Worm (Caenorhabditis elegans) whole organism, midembryonic: Measurements from ENCODE around the gene C35D10.10.

Source experiments
- cog-1 ChIP-seq: sonication (generic microtip); optimal IDR thresholded peaks from 2 replicates; lab custom pipeline; 2016; ENCODE audit warnings: missing genetic modification characterization, missing compliant biosample characterization
- flt-1 ChIP-seq: fragments of 200-800 bp; sonication (Bioruptor generic); IDR thresholded peaks from 2 replicates; pipeline ENCODE4 v1.3.6; 2022; ENCODE audit warnings: missing genetic modification characterization, missing compliant biosample characterization
- med-1 ChIP-seq: sonication (generic microtip); optimal IDR thresholded peaks from 2 replicates; lab custom pipeline; 2017; ENCODE audit warnings: missing genetic modification characterization, mild to moderate bottlenecking, missing compliant biosample characterization, antibody characterized with exemption, missing genetic modification reagents; ENCODE audit not compliant: insufficient read depth
- tab-1 ChIP-seq: fragments of 200-800 bp; sonication (Bioruptor generic); IDR thresholded peaks from 2 replicates; pipeline ENCODE4 v1.3.6; 2022; ENCODE audit warnings: missing genetic modification characterization, missing compliant biosample characterization
- ztf-23 ChIP-seq: fragments of 200-800 bp; sonication (Bioruptor generic); IDR thresholded peaks from 2 replicates; pipeline ENCODE4 v1.3.6; 2022; ENCODE audit warnings: missing genetic modification reagents, missing genetic modification characterization, missing compliant biosample characterization

- TF ChIP-seq med-1 (GFP tag; lab: Kevin White, UChicago) (no peak), flt-1 (GFP tag; lab: Robert Waterston, UW) (no peak), tab-1 (GFP tag; lab: Robert Waterston, UW) (no peak), ztf-23 (GFP tag; lab: Robert Waterston, UW) (no peak), cog-1 (tag; lab: Kevin White, UChicago) (no peak)
Observed at ce11 chrIII:4861744-4862401, at the start of gene C35D10.10, which contains the start of gene C35D10.5.
